Fruit fly (Drosophila melanogaster): ENCODE measurements around the gene Sfp24Ba.

The Sfp24Ba gene

DNA sequence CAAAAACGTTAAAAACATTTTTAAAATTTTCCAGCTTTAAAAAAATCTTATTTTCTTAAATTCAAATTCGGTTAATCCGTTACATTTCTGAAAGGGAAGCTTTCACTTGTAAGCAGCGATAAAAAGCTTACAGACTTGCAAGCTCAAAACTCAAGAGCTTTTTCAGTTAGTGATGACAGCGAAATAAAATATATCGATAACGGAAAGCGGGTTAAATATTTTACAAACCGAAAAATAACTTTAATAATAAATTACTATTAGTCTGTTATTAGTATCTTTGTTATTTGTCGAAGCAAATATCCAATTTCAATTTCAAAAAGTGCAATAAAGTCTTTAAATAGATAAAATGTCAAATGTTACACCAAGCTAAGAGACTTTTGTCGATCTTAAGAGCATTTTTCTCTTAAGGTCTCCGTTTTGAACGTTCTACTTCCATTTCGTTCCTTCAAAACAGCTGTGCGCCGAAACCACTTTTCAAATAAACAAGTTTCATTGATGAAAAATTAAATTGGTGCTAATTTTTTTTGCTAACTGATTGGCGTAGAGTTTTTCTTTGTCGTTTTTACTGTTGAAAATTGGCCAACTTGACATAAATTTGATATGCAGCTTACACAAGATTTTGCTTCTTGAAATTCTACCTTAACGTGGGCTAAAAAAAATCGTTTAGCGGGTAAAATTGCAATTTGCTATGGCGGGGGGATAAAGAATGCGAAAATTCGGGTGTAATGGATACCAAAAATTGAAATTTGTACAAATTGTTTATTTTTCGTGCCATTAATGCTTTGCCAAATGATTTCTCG lies 20.0 kb downstream of the Sfp24Ba start (continued):
- TF ChIP-seq hbn (GFP tag; IDR thresholded peaks at IDR 0.05; ENCODE audit: partially characterized antibody) (peak; percentile 74), gfzf (GFP tag; optimal IDR thresholded peaks at IDR 0.05) (no peak), unpg (GFP tag; optimal IDR thresholded peaks at IDR 0.05) (no peak), gem (tag; optimal IDR thresholded peaks at IDR 0.05) (peak; percentile 28), schlank (tag; optimal IDR thresholded peaks at IDR 0.05) (no peak), CG12769 (tag; optimal IDR thresholded peaks at IDR 0.05) (no peak), CG1603 (tag; optimal IDR thresholded peaks at IDR 0.05) (no peak), cas (GFP tag; IDR thresholded peaks at IDR 0.05) (no peak), mam (GFP tag; optimal IDR thresholded peaks at IDR 0.05) (no peak), CG12104 (GFP tag; optimal IDR thresholded peaks at IDR 0.05) (no peak), H15 (GFP tag; IDR thresholded peaks at IDR 0.05) (no peak), Atf3 (GFP tag; optimal IDR thresholded peaks at IDR 0.05) (no peak), zen (tag; optimal IDR thresholded peaks at IDR 0.05) (no peak), Awh (GFP tag; IDR thresholded peaks at IDR 0.05) (no peak), Nf-YB (GFP tag; optimal IDR thresholded peaks at IDR 0.05) (no peak), HLH4C (GFP tag; IDR thresholded peaks at IDR 0.05; ENCODE audit: partially characterized antibody) (no peak; the same call in 2 of the 3 replicates), pfk (GFP tag; optimal IDR thresholded peaks at IDR 0.05) (peak; percentile 88), CG7271 (tag; optimal IDR thresholded peaks at IDR 0.05) (no peak), vvl (GFP tag; IDR thresholded peaks at IDR 0.05) (no peak), Hmr (GFP tag; optimal IDR thresholded peaks at IDR 0.05) (no peak), CG30431 (GFP tag; optimal IDR thresholded peaks at IDR 0.05) (no peak), CG7357 (GFP tag; IDR thresholded peaks at IDR 0.05) (no peak), CG15269 (tag; optimal IDR thresholded peaks at IDR 0.05) (no peak), CG6175 (GFP tag; IDR thresholded peaks at IDR 0.05) (no peak), Ets97D (GFP tag; optimal IDR thresholded peaks at IDR 0.05) (no peak), Usf (GFP tag; optimal IDR thresholded peaks at IDR 0.05) (no peak), grn (GFP tag; optimal IDR thresholded peaks at IDR 0.05) (no peak), ro (GFP tag; IDR thresholded peaks at IDR 0.05) (no peak), Deaf1 (tag; optimal IDR thresholded peaks at IDR 0.05) (no peak), p53 (GFP tag; optimal IDR thresholded peaks at IDR 0.05) (no peak), ac (GFP tag; optimal IDR thresholded peaks at IDR 0.05) (no peak), E2f1 (GFP tag; IDR thresholded peaks at IDR 0.05) (no peak), CG14050 (GFP tag; IDR thresholded peaks at IDR 0.05) (no peak), trh (GFP tag; optimal IDR thresholded peaks at IDR 0.05) (no peak), dysf (GFP tag; IDR thresholded peaks at IDR 0.05) (no peak), Ets65A (GFP tag) (no peak), fd102C (GFP tag; optimal IDR thresholded peaks at IDR 0.05) (no peak), Dp (GFP tag; optimal IDR thresholded peaks at IDR 0.05) (peak; percentile 31), Opbp (GFP tag; IDR thresholded peaks at IDR 0.05; ENCODE audit: partially characterized antibody) (no peak), CG17361 (GFP tag; IDR thresholded peaks at IDR 0.05) (no peak), CG8478 (optimal IDR thresholded peaks at IDR 0.05) (no peak), CG13296 (GFP tag; optimal IDR thresholded peaks at IDR 0.05) (no peak), Kr (GFP tag; optimal IDR thresholded peaks at IDR 0.05) (no peak), so (GFP tag; IDR thresholded peaks at IDR 0.05) (no peak), h (optimal IDR thresholded peaks at IDR 0.05) (no peak), ftz-f1 (GFP tag; optimal IDR thresholded peaks at IDR 0.05) (no peak), NC2α (GFP tag; optimal IDR thresholded peaks at IDR 0.05) (no peak), CG18764 (GFP tag; optimal IDR thresholded peaks at IDR 0.05) (no peak), Sry-δ (GFP tag; optimal IDR thresholded peaks at IDR 0.05) (peak; percentile 50), NFAT (GFP tag; IDR thresholded peaks at IDR 0.05) (no peak), CG34422 (GFP tag; IDR thresholded peaks at IDR 0.05) (no peak), CG6654 (GFP tag; optimal IDR thresholded peaks at IDR 0.05) (no peak)
